Worm (Caenorhabditis elegans) whole organism, early embryonic: ENCODE results near the gene sor-1.

Experiments
- flt-1 ChIP-seq: fragments of 200-800 bp; sonication (Bioruptor generic); IDR thresholded peaks from 2 replicates; pipeline ENCODE4 v1.3.6; 2022; ENCODE audit warnings: missing genetic modification characterization, missing compliant biosample characterization
- tbx-11 ChIP-seq: fragments of 200-800 bp; sonication (Bioruptor generic); IDR thresholded peaks from 2 replicates; pipeline ENCODE4 v1.3.6; 2022; ENCODE audit warnings: missing genetic modification characterization, missing compliant biosample characterization

- TF ChIP-seq flt-1 (GFP tag; lab: Robert Waterston, UW) (no peak), tbx-11 (no peak)
Measured at ce11 chrIII:8426271-8426670, 8.3 kb downstream of the sor-1 start, which contains the start of gene cec-1.
